Fruit fly (Drosophila melanogaster) Kc167 (cell line): ENCODE results near the gene CG10376.

Experiments used
- Myc ChIP-seq: fragments of >200 bp; optimal IDR thresholded peaks from 2 replicates; lab custom pipeline; 2017; ENCODE audit warnings: missing external identifiers
- Sin3A ChIP-seq: fragments of >200 bp; optimal IDR thresholded peaks from 2 replicates; lab custom pipeline; 2018; ENCODE audit warnings: missing external identifiers
- h ChIP-seq: fragments of >200 bp; optimal IDR thresholded peaks from 3 replicates; lab custom pipeline; 2018; ENCODE audit warnings: missing external identifiers
- insv ChIP-seq: fragments of >200 bp; optimal IDR thresholded peaks from 3 replicates; lab custom pipeline; 2018; ENCODE audit warnings: missing external identifiers
- psq ChIP-seq: fragments of >200 bp; optimal IDR thresholded peaks from 2 replicates; lab custom pipeline; 2017; ENCODE audit warnings: missing external identifiers
- ttk ChIP-seq: sonication (Bioruptor generic); optimal IDR thresholded peaks from 2 replicates; lab custom pipeline; 2017; ENCODE audit warnings: missing external identifiers

The CG10376 gene

DNA sequence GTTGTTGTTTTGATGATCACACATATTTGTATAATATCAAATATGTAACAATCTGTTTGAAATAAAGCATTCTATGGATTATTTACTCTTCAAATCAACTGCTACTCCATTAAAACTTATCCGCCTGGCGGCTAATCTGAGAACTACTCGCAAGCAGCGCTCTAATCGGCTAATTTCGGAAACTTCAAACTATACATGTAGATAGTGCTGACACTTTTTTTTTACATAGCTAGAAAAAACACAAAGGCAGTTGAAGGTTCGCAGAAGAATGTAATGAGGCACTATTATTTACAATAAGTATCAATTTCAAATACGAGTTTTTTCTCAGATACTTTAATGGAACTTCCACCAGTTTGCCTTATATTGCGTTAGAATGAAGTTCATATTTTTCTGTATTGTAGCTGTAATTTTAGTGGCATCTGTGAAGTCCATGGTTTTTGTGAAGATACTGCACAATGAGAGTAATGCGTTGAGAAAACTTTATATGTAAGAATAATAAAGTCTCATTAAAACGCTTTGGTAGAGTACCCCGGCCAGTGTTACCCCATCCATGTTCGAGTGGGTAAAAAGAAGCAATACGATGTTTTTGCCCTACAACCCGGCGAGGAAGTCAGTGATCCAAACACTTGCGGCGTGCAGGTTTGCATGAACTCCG lies 36.8 kb downstream of the CG10376 start:
- TF ChIP-seq insv (lab: Kevin White, UChicago) (no peak), Myc (lab: Kevin White, UChicago) (no peak), psq (lab: Kevin White, UChicago) (no peak), ttk (no peak), Sin3A (lab: Kevin White, UChicago) (no peak)

DNA sequence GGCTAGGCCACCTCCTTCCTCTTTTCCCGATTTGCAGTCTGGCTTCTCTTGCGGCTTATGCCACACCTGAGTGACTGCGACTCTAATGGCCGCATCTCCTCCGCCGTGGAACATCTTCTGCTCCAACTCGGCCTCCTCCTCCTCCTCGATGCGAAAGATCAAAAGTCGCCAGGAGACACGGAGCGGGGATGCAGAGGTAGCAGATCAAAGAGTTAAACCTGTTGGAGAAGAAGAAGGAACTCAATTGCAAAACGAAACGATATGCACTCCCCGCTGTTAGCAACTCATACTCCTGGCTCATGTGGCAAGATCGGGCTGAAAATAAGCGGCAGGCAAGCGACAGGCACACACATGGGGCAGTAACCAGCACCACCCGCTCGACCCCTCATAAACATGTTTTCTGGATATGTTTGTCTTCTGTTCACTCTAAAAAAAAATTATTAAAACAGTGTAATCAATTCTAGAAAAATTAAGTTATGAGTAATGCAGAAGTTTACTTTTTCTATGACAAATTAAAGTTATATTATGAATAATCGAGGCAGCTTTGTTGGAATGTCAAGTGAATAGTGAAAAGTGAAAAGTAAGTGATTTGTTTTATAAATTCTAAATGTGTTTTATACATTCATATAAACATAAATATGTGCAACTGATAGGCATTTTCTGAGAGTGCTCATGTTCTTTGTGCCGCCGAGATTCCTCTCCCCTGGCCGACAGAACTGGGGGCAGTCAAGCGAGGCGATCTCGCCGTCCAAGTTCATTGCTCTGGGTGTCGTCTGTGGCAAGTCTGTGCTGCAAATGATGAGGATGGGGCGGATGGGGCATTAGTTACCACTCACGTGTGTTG lies 38.0 kb downstream of the CG10376 start:
- no peak for TF ChIP-seq insv (lab: Kevin White, UChicago)
- no peak for TF ChIP-seq Sin3A (lab: Kevin White, UChicago)
- TF ChIP-seq h (lab: Kevin White, UChicago), result no peak
- no peak for TF ChIP-seq psq (lab: Kevin White, UChicago)
- no peak for TF ChIP-seq ttk
- no peak for TF ChIP-seq Myc (lab: Kevin White, UChicago)

DNA sequence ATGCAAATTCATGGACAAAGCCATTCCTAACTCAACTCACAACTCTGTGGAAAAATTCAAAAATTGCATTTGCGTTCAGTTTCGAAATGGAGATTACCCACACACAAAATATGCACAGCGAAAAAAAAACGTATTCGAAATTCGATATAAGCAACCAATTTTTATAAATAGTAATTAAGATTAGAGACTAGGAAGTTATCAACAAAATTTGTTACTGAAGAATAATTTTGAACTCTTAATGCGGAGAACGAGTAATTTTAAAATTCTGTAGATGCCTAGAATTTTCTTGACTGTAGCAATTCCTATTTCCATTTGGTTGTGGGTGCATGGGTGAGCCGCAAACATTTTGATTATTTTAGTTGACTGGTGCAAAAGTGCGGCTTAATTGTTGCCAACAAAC lies 39.5 kb downstream of the CG10376 start:
- TF ChIP-seq ttk (no peak), h (lab: Kevin White, UChicago) (no peak), psq (lab: Kevin White, UChicago) (no peak), insv (lab: Kevin White, UChicago) (no peak), Myc (lab: Kevin White, UChicago) (no peak), Sin3A (lab: Kevin White, UChicago) (no peak)

- TF ChIP-seq Myc (lab: Kevin White, UChicago) (no peak), insv (lab: Kevin White, UChicago) (no peak), ttk (no peak), psq (lab: Kevin White, UChicago) (no peak), Sin3A (lab: Kevin White, UChicago) (no peak), h (lab: Kevin White, UChicago) (no peak)
Observed at dm6 chr2L:18658108-18658507, 44.8 kb downstream of the CG10376 start.

- no peak for TF ChIP-seq Myc (lab: Kevin White, UChicago)
- TF ChIP-seq Sin3A (lab: Kevin White, UChicago), result no peak
- no peak for TF ChIP-seq ttk
- no peak for TF ChIP-seq h (lab: Kevin White, UChicago)
- no peak for TF ChIP-seq insv (lab: Kevin White, UChicago)
- no peak for TF ChIP-seq psq (lab: Kevin White, UChicago)
Observed at dm6 chr2L:18656691-18657237, 46.1 kb downstream of the CG10376 start.

DNA sequence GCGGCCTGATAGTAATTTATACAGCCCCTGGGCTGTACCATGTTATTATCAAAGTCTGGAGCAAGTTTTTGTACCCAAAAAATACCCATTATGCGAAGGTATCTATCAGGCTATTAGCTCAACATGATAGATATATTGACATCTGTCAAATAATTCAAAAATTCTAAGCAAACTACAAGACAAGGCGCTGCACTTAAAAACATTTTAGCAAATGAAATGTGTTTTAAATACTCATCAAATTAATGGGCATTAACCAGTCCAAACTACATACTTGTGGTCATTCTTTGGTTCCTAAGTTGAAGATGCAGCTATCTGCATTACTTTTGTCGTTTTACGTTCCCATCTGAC lies 49.6 kb downstream of the CG10376 start:
- no peak for TF ChIP-seq h (lab: Kevin White, UChicago)
- no peak for TF ChIP-seq Myc (lab: Kevin White, UChicago)
- TF ChIP-seq ttk, result no peak
- TF ChIP-seq psq (lab: Kevin White, UChicago), result no peak
- TF ChIP-seq insv (lab: Kevin White, UChicago), result no peak

dm6 chr2L:18652663-18653327 lies 50.1 kb downstream of the CG10376 start, which contains the start of gene Cyp310a1:
Cyp310a1 (minus strand) TSS chr2L:18653010.
- TF ChIP-seq psq (lab: Kevin White, UChicago) (no peak), h (lab: Kevin White, UChicago) (no peak), insv (lab: Kevin White, UChicago) (no peak), ttk (no peak), Myc (lab: Kevin White, UChicago) (no peak), Sin3A (lab: Kevin White, UChicago) (no peak)
